Worm (Caenorhabditis elegans): ENCODE measurements around the gene F43E2.6.
A peak's percentile ranks its signal among the peaks of the same experiment; 100 is the strongest.

F43E2.6 gene

DNA sequence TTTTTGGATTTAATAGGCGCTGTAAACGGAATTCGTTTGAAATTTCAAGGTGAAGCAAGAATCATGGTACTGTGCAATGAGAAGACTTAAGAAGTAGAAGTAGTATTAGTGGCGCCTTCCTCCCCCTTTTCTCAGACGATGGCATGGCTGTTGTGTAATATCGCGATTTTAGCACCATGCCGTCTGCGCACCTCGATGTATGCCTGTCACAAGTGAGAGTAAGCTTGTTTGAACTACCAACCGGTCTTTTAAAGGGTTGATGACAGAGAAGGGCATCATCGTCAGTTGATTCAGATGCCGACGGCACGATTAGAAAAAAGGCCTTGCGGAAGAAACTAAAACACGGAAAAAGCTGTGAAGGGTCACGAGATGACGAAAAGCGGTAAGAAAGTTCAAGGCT is 35.3 kb upstream of the F43E2.6 start (continued):
- TF ChIP-seq D1046.2 (GFP tag; IDR thresholded peaks at IDR 0.05) (no peak), nhr-237 (tag; optimal IDR thresholded peaks at IDR 0.05) (no peak), ama-1 (optimal IDR thresholded peaks at IDR 0.05) (no peak), madf-9 (GFP tag; conservative IDR thresholded peaks at IDR 0.05) (no peak), unc-62 (GFP tag; optimal IDR thresholded peaks at IDR 0.05 in 1 of 2) (peak in 1 of 2 experiments; percentile 61), unc-62 (tag; optimal IDR thresholded peaks at IDR 0.05) (no peak), attf-4 (tag; optimal IDR thresholded peaks at IDR 0.05) (no peak), mes-2 (tag; optimal IDR thresholded peaks at IDR 0.05; ENCODE audit: poor library complexity, severe bottlenecking) (no peak), F49E8.2 (tag; optimal IDR thresholded peaks at IDR 0.05; ENCODE audit: borderline replicate concordance) (no peak), pha-4 (GFP tag; IDR thresholded peaks at IDR 0.05) (no peak), pha-4 (tag; optimal IDR thresholded peaks at IDR 0.05) (no peak), dve-1 (tag; optimal IDR thresholded peaks at IDR 0.05; ENCODE audit: insufficient read depth) (no peak), mxl-3 (GFP tag; optimal IDR thresholded peaks at IDR 0.05) (peak; percentile 61), ceh-44 (GFP tag; IDR thresholded peaks at IDR 0.05) (no peak), lin-38 (GFP tag; IDR thresholded peaks at IDR 0.05) (no peak), lin-13 (GFP tag; optimal IDR thresholded peaks at IDR 0.05) (no peak), nhr-11 (tag; optimal IDR thresholded peaks at IDR 0.05) (no peak), cey-2 (tag; optimal IDR thresholded peaks at IDR 0.05; ENCODE audit: borderline replicate concordance, insufficient read depth) (no peak), zfp-3 (GFP tag; conservative IDR thresholded peaks at IDR 0.05) (no peak), hmg-1.1 (GFP tag; IDR thresholded peaks at IDR 0.05) (no peak), egl-43 (GFP tag; IDR thresholded peaks at IDR 0.05) (no peak), nhr-77 (tag; optimal IDR thresholded peaks at IDR 0.05) (no peak), daf-8 (GFP tag; IDR thresholded peaks at IDR 0.05) (no peak), nhr-111 (GFP tag; optimal IDR thresholded peaks at IDR 0.05) (no peak), ceh-62 (tag; optimal IDR thresholded peaks at IDR 0.05) (no peak), ztf-11 (tag; optimal IDR thresholded peaks at IDR 0.05) (no peak), ceh-82 (tag; optimal IDR thresholded peaks at IDR 0.05) (no peak), T26A8.4 (GFP tag; IDR thresholded peaks at IDR 0.05) (peak; percentile 20; the same call in 1 of the 2 replicates), nhr-102 (tag; optimal IDR thresholded peaks at IDR 0.05) (no peak), fkh-10 (GFP tag; optimal IDR thresholded peaks at IDR 0.05) (no peak)

DNA sequence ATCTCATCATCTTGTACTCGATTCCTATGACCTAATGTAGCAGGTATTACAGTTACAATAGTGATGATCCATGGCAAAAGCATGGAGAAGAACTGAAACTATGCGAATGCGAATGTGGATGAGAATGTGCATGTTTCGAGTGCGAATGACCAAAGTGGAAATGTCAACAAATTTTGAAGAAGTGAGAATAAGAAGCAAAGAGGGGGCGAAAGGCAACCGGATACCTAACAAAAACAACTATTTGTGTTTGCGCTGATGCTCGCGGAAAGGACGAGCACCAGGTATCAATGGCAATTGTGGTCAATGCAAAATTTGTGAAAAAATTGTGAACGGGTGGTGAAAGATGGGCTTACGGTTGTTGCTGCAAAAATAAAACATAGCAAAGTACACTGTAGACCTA is 34.0 kb upstream of the F43E2.6 start, which contains the start of gene nas-7:
Gene nas-7, minus strand, starts transcription at position 101 of the 400 bp plus-strand sequence.
- TF ChIP-seq aha-1 (tag) (peak; percentile 52), lsy-2 (tag; optimal IDR thresholded peaks at IDR 0.05) (no peak)

DNA sequence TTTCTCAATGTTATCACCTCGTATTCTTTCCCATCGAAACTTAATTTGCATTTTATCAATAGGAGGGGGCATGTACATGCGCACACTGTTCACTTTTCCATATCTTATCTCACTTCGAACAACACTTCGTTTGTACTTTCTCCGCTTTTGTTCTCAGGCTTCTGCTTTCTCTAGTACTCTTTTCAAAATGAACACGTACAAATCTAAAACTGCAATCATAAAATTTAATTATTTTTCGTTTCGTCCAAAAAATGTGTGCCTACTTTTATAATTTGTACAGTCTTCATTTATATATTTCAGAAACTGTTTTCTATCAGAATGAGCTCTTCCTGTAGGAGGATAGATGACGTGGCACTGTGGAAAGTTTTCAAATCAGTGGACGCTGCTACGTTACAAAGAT is 30.1 kb upstream of the F43E2.6 start, which contains the start of gene C07D10.1:
Gene C07D10.1, plus strand, starts transcription at position 301 of the 400 bp plus-strand sequence.
- TF ChIP-seq snpc-4 (tag; optimal IDR thresholded peaks at IDR 0.05) (no peak), lin-38 (GFP tag; IDR thresholded peaks at IDR 0.05) (peak; percentile 9; the same call in 1 of the 2 replicates)

DNA sequence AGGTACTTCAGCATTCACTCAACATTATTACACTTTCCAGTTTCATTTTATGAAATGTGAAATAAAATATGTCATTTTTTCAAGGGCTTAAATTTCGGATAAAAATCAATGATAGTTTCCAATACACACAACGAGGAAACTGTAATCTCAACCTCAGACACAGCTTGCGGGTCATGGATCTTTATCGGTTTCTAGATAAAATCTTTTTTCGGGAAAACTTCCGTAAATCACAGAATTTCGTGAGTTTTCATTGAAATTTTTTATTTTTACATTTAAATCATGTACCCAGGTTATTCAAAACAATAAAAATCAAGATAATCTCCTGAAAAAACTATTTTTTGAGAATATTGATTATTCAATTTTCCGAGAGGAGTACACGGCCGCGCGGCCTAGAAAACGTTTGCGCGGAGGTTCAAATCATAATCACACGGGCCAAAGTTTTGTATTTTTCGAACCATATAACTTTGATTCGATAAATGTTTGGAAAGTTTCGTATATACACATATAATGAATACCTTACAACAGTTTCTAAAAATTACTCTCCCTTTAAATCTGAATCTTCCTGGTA is 28.7 kb upstream of the F43E2.6 start:
- TF ChIP-seq zag-1 (tag; optimal IDR thresholded peaks at IDR 0.05) (no peak), rbr-2 (tag; optimal IDR thresholded peaks at IDR 0.05) (no peak), nhr-42 (GFP tag; IDR thresholded peaks at IDR 0.05) (no peak), ZK337.2 (GFP tag; IDR thresholded peaks at IDR 0.05) (no peak), nhr-111 (GFP tag; optimal IDR thresholded peaks at IDR 0.05) (no peak), hmg-1.1 (GFP tag; IDR thresholded peaks at IDR 0.05) (no peak), aly-2 (tag; optimal IDR thresholded peaks at IDR 0.05) (no peak), D1046.2 (GFP tag; IDR thresholded peaks at IDR 0.05) (no peak), F10B5.3 (tag; optimal IDR thresholded peaks at IDR 0.05) (no peak), Y75B8A.6 (GFP tag; IDR thresholded peaks at IDR 0.05) (no peak), Y5F2A.4 (GFP tag; optimal IDR thresholded peaks at IDR 0.05) (no peak), ceh-32 (tag; optimal IDR thresholded peaks at IDR 0.05; ENCODE audit: poor library complexity) (no peak), mdl-1 (tag; optimal IDR thresholded peaks at IDR 0.05) (no peak), nhr-28 (tag; optimal IDR thresholded peaks at IDR 0.05) (no peak), arid-1 (GFP tag; conservative IDR thresholded peaks at IDR 0.05) (0 out of 2 replicates have a peak, but pooled peaks have one; percentile 13), spr-1 (tag; optimal IDR thresholded peaks at IDR 0.05) (peak; percentile 5), unc-39 (tag; optimal IDR thresholded peaks at IDR 0.05) (no peak), ceh-82 (tag; optimal IDR thresholded peaks at IDR 0.05) (no peak), lin-38 (GFP tag; IDR thresholded peaks at IDR 0.05) (peak; percentile 43; the same call in 1 of the 2 replicates), Y48G9A.11 (GFP tag; IDR thresholded peaks at IDR 0.05) (no peak)
